Fruit fly (Drosophila melanogaster): ENCODE results near the gene CG31211.

Gene CG31211

DNA sequence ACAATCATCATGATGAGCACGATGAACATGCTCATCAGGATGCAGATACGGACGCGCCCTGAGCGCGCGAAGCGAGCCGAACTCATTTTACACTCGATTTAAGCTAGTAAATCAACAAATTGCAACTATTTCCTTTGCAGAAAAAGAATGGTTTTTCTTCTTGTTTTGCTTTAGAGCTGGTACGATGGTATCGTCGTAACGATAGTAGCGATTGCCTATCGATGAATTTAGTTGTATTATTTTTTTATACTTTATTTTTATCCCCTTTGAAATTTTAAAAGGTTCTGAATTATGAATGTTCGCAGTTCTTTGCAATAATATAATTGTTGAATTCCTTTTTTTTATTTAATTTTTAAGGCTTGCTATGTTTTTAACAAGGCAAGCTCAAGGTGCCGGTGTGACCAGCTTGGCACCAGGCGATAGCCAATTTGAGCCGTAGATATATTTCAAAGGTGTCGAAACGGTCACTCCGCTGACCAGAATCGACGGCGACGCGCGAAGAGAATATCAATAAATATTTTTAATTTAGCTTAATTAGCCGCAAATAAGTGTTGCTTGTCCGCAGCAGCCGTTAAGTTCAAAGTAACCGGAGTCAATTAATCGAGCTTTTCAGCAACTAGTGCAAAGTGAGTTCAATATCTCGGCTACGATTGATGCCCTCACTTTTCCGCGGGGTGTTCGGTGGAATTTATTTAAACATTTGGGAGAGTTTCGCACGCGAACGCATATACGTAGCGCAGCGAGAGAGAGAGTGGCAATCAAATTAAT is 18.0 kb downstream of the CG31211 start, which contains the start of the genes CG12213 and GC1 (continued):
- TF ChIP-seq CG6163 (GFP tag; IDR thresholded peaks at IDR 0.05) (no peak), CG8319 (GFP tag; optimal IDR thresholded peaks at IDR 0.05) (no peak), CG1621 (tag; optimal IDR thresholded peaks at IDR 0.05) (no peak), pdm3 (GFP tag; optimal IDR thresholded peaks at IDR 0.05) (no peak), Gug (GFP tag; IDR thresholded peaks at IDR 0.05) (no peak), topi (GFP tag; optimal IDR thresholded peaks at IDR 0.05) (no peak), Eip93F (GFP tag; optimal IDR thresholded peaks at IDR 0.05) (peak; percentile 56), Sox14 (GFP tag; optimal IDR thresholded peaks at IDR 0.05) (peak; percentile 27), dsx (GFP tag; optimal IDR thresholded peaks at IDR 0.05; ENCODE audit: poor library complexity, severe bottlenecking) (peak; percentile 41), lz (GFP tag; optimal IDR thresholded peaks at IDR 0.05) (peak; percentile 24), CG6792 (GFP tag; optimal IDR thresholded peaks at IDR 0.05) (no peak), fd59A (GFP tag; optimal IDR thresholded peaks at IDR 0.05) (no peak), cyc (GFP tag; optimal IDR thresholded peaks at IDR 0.05) (no peak), CG11902 (GFP tag; optimal IDR thresholded peaks at IDR 0.05) (no peak), acj6 (GFP tag; optimal IDR thresholded peaks at IDR 0.05) (no peak), vri (GFP tag; optimal IDR thresholded peaks at IDR 0.05) (peak; percentile 33), achi (GFP tag; optimal IDR thresholded peaks at IDR 0.05) (peak; percentile 15), CG16779 (tag; optimal IDR thresholded peaks at IDR 0.05) (no peak), fkh (GFP tag; optimal IDR thresholded peaks at IDR 0.05) (no peak), CG6854 (GFP tag; optimal IDR thresholded peaks at IDR 0.05) (peak; percentile 2), CG8119 (GFP tag; IDR thresholded peaks at IDR 0.05) (no peak), esn (GFP tag; optimal IDR thresholded peaks at IDR 0.05) (peak; percentile 31), salr (GFP tag; optimal IDR thresholded peaks at IDR 0.05) (no peak), Sox102F (GFP tag; optimal IDR thresholded peaks at IDR 0.05) (no peak), Hr4 (GFP tag; optimal IDR thresholded peaks at IDR 0.05) (peak; percentile 20), net (GFP tag; optimal IDR thresholded peaks at IDR 0.05) (no peak), Met (GFP tag; optimal IDR thresholded peaks at IDR 0.05) (peak; percentile 40), CG3919 (GFP tag; optimal IDR thresholded peaks at IDR 0.05) (peak; percentile 33), CG9139 (GFP tag; optimal IDR thresholded peaks at IDR 0.05) (no peak), Ets21C (GFP tag; optimal IDR thresholded peaks at IDR 0.05) (peak; percentile 14), Hr39 (GFP tag; optimal IDR thresholded peaks at IDR 0.05) (peak; percentile 24), Ets96B (tag; optimal IDR thresholded peaks at IDR 0.05) (peak; percentile 32), CG11294 (GFP tag; IDR thresholded peaks at IDR 0.05) (no peak), CG7368 (GFP tag; optimal IDR thresholded peaks at IDR 0.05) (no peak), CG6276 (GFP tag; optimal IDR thresholded peaks at IDR 0.05) (no peak), CG4318 (GFP tag; optimal IDR thresholded peaks at IDR 0.05) (no peak)

DNA sequence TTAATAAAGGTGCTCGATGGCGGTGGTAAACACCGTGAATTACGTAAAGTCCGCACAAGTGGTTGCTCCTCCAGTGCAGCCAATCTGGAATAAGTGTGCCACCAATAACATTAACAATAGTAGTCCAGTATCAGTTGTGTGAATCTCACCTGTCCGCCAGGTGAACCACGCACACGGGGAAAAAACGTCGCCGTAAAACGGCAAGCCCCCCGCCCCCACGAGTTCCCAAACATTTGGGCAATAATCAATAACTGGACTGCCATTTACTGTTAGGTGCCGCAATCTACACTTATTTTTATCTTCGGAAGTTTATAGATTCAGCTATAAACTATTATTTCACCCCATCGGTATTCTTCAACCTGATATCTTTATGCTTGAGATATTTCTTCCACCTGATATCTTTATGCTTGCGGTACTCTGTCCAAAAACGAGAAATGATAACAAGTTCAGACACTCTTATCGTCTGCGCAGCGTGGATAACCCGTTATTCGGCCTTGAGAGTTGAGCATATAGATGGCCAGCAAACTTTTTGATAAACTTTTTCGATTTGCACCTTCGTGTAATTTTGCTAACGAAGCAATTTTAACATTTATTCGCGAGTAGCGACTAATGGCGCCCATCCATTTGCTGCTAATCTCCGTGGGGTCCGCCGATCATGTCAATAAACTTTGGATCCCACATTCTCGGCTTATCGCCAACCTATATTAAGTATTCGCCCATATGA is 18.7 kb downstream of the CG31211 start:
- TF ChIP-seq CG32006 (GFP tag; optimal IDR thresholded peaks at IDR 0.05) = no peak
- no peak for TF ChIP-seq CG8319 (GFP tag; optimal IDR thresholded peaks at IDR 0.05)
- TF ChIP-seq fkh (GFP tag; optimal IDR thresholded peaks at IDR 0.05) = peak; percentile 38
- TF ChIP-seq svp (GFP tag) = peak; percentile 86
- TF ChIP-seq Eip78C (GFP tag) = peak; percentile 68
- peak; percentile 46 for TF ChIP-seq vri (GFP tag; optimal IDR thresholded peaks at IDR 0.05)

Measured in whole organism, prepupa.